Fruit fly (Drosophila melanogaster) whole organism, embryonic: ENCODE results near the gene Sodh2.

ENCODE experiments used
- Asciz ChIP-seq: fragments of 200-800 bp; sonication (Bioruptor generic); optimal IDR thresholded peaks from 2 replicates; lab custom pipeline; 2017; ENCODE audit warnings: missing biosample characterization, mild to moderate bottlenecking, missing genetic modification characterization, missing genetic modification reagents
- CG12769 ChIP-seq: fragments of 200-800 bp; sonication (Bioruptor generic); optimal IDR thresholded peaks from 2 replicates; lab custom pipeline; 2019; ENCODE audit warnings: missing biosample characterization, mild to moderate bottlenecking, missing genetic modification characterization, moderate library complexity
- CG13424 ChIP-seq: fragments of 200-800 bp; sonication (Bioruptor generic); optimal IDR thresholded peaks from 2 replicates; lab custom pipeline; 2019; ENCODE audit warnings: missing biosample characterization, mild to moderate bottlenecking, missing genetic modification characterization, moderate library complexity
- CG14965 ChIP-seq: fragments of 200-800 bp; sonication (Bioruptor generic); optimal IDR thresholded peaks from 2 replicates; lab custom pipeline; 2016; ENCODE audit warnings: missing biosample characterization, missing genetic modification characterization, borderline replicate concordance
- CG16815 ChIP-seq: fragments of 200-800 bp; sonication (Bioruptor generic); optimal IDR thresholded peaks from 3 replicates; lab custom pipeline; 2017; ENCODE audit warnings: missing biosample characterization, mild to moderate bottlenecking, missing genetic modification characterization
- CG18011 ChIP-seq: fragments of 200-800 bp; sonication (Bioruptor generic); optimal IDR thresholded peaks from 2 replicates; lab custom pipeline; 2017; ENCODE audit warnings: missing biosample characterization, missing genetic modification characterization, mild to moderate bottlenecking, moderate library complexity, missing genotype
- CG2199 ChIP-seq: fragments of 200-800 bp; sonication (Bioruptor generic); IDR thresholded peaks from 3 replicates; pipeline ENCODE4 v1.3.6; 2022; ENCODE audit warnings: missing biosample characterization, missing genetic modification characterization
- CG2712 ChIP-seq: fragments of 200-800 bp; optimal IDR thresholded peaks from 3 replicates; lab custom pipeline; 2019; ENCODE audit warnings: missing biosample characterization, mild to moderate bottlenecking, missing genetic modification characterization, moderate library complexity
- CG2875 ChIP-seq: fragments of 200-800 bp; sonication (Bioruptor generic); optimal IDR thresholded peaks from 2 replicates; lab custom pipeline; 2017; ENCODE audit warnings: missing biosample characterization, mild to moderate bottlenecking, missing genetic modification characterization, missing genetic modification reagents
- CG3065 ChIP-seq: fragments of 200-800 bp; sonication (Bioruptor generic); optimal IDR thresholded peaks from 2 replicates; lab custom pipeline; 2016; ENCODE audit warnings: missing biosample characterization, missing genetic modification characterization
- CG32772 ChIP-seq: fragments of 200-800 bp; sonication (Bioruptor generic); IDR thresholded peaks from 2 replicates; pipeline ENCODE4 v1.3.6; 2022; ENCODE audit warnings: missing biosample characterization, missing genetic modification characterization
- CG34224 ChIP-seq: fragments of 200-800 bp; sonication (Bioruptor generic); IDR thresholded peaks from 3 replicates; pipeline ENCODE4 v1.3.6; 2022; ENCODE audit warnings: missing biosample characterization, missing genetic modification characterization; ENCODE audit not compliant: partially characterized antibody
- CG6654 ChIP-seq: fragments of 200-800 bp; sonication (Bioruptor generic); optimal IDR thresholded peaks from 2 replicates; lab custom pipeline; 2017; ENCODE audit warnings: missing biosample characterization, mild to moderate bottlenecking, missing genetic modification characterization
- CG7745 ChIP-seq: fragments of 200-800 bp; sonication (Bioruptor generic); optimal IDR thresholded peaks from 2 replicates; lab custom pipeline; 2018; ENCODE audit warnings: missing biosample characterization, mild to moderate bottlenecking, missing genetic modification characterization, moderate library complexity
- CG8281 ChIP-seq: fragments of 200-800 bp; sonication (Bioruptor generic); optimal IDR thresholded peaks from 2 replicates; lab custom pipeline; 2018; ENCODE audit warnings: missing biosample characterization, mild to moderate bottlenecking, missing genetic modification characterization, moderate library complexity
- CHES-1-like ChIP-seq: fragments of 200-800 bp; sonication (Bioruptor generic); optimal IDR thresholded peaks from 2 replicates; lab custom pipeline; 2016; ENCODE audit warnings: missing biosample characterization, missing genetic modification characterization
- Eip74EF ChIP-seq, 2 experiments: fragments of 200-800 bp in 1 of 2; fragments of >200 bp in 1 of 2; sonication (Bioruptor generic) in 1 of 2; optimal IDR thresholded peaks; 2 replicates each; lab custom pipeline; 2017 to 2019; ENCODE audit warnings: missing biosample characterization in 2 of 2, missing genetic modification characterization in 2 of 2, mild to moderate bottlenecking in 1 of 2, moderate library complexity in 1 of 2
- Ets65A ChIP-seq: fragments of 200-800 bp; sonication (Bioruptor generic); peaks from one replicate; lab custom pipeline; 2016; ENCODE audit warnings: missing biosample characterization, missing genetic modification characterization
- Hr39 ChIP-seq: fragments of >200 bp; optimal IDR thresholded peaks from 2 replicates; lab custom pipeline; 2017
- Lpt ChIP-seq: fragments of >200 bp; optimal IDR thresholded peaks from 2 replicates; lab custom pipeline; 2018; ENCODE audit warnings: missing biosample characterization, missing genetic modification characterization
- Mes4 ChIP-seq: fragments of 200-800 bp; sonication (Bioruptor generic); optimal IDR thresholded peaks from 2 replicates; lab custom pipeline; 2016; ENCODE audit warnings: missing biosample characterization, missing genetic modification characterization
- Poxn ChIP-seq: fragments of 200-800 bp; sonication (Bioruptor generic); IDR thresholded peaks from 2 replicates; pipeline ENCODE4 v1.3.6; 2022; ENCODE audit warnings: missing biosample characterization, missing genetic modification characterization
- Sox102F ChIP-seq: fragments of 200-800 bp; sonication (Bioruptor generic); optimal IDR thresholded peaks from 2 replicates; lab custom pipeline; 2018; ENCODE audit warnings: missing biosample characterization, mild to moderate bottlenecking, missing genetic modification characterization, moderate library complexity
- Vsx1 ChIP-seq: fragments of 200-800 bp; sonication (Bioruptor generic); optimal IDR thresholded peaks from 2 replicates; lab custom pipeline; 2017; ENCODE audit warnings: missing biosample characterization, mild to moderate bottlenecking, missing genetic modification characterization, missing genetic modification reagents
- cg ChIP-seq: fragments of 200-800 bp; sonication (Bioruptor generic); optimal IDR thresholded peaks from 3 replicates; lab custom pipeline; 2019; ENCODE audit warnings: missing biosample characterization, mild to moderate bottlenecking, missing genetic modification characterization, moderate library complexity
- dan ChIP-seq: fragments of 200-800 bp; sonication (Bioruptor generic); IDR thresholded peaks from 2 replicates; pipeline ENCODE4 v1.3.6; 2022; ENCODE audit warnings: missing biosample characterization, missing genetic modification characterization
- exex ChIP-seq: fragments of 200-800 bp; sonication (Bioruptor generic); optimal IDR thresholded peaks from 4 replicates; lab custom pipeline; 2018; ENCODE audit warnings: missing biosample characterization, mild to moderate bottlenecking, missing genetic modification characterization, moderate library complexity
- hbn ChIP-seq: fragments of 200-800 bp; sonication (Bioruptor generic); IDR thresholded peaks from 2 replicates; pipeline ENCODE4 v1.3.6; 2022; ENCODE audit warnings: missing biosample characterization, missing genetic modification characterization; ENCODE audit not compliant: partially characterized antibody
- insv ChIP-seq, 2 experiments: fragments of 200-800 bp; sonication (Bioruptor generic); optimal IDR thresholded peaks; 3 replicates each; lab custom pipeline; 2016 to 2018; ENCODE audit warnings: missing biosample characterization in 2 of 2, missing genetic modification characterization in 2 of 2
- jigr1 ChIP-seq: fragments of 200-800 bp; sonication (Bioruptor generic); IDR thresholded peaks from 3 replicates; pipeline ENCODE4 v1.3.6; 2022; ENCODE audit warnings: missing biosample characterization, missing genetic modification characterization
- knrl ChIP-seq: fragments of 200-800 bp; sonication (Bioruptor generic); IDR thresholded peaks from 3 replicates; pipeline ENCODE4 v1.3.6; 2022; ENCODE audit warnings: missing biosample characterization, missing genetic modification characterization; ENCODE audit not compliant: partially characterized antibody
- lbe ChIP-seq: fragments of 200-800 bp; sonication (Bioruptor generic); optimal IDR thresholded peaks from 2 replicates; lab custom pipeline; 2016; ENCODE audit warnings: missing biosample characterization, mild to moderate bottlenecking, missing genetic modification characterization
- p53 ChIP-seq: fragments of 200-800 bp; sonication (Bioruptor generic); optimal IDR thresholded peaks from 2 replicates; lab custom pipeline; 2016; ENCODE audit warnings: missing biosample characterization, missing genetic modification characterization
- pb ChIP-seq: fragments of 200-800 bp; sonication (Bioruptor generic); optimal IDR thresholded peaks from 3 replicates; lab custom pipeline; 2016; ENCODE audit warnings: missing biosample characterization, missing genetic modification characterization
- pzg ChIP-seq: fragments of 200-800 bp; sonication (Bioruptor generic); optimal IDR thresholded peaks from 3 replicates; lab custom pipeline; 2018; ENCODE audit warnings: missing biosample characterization, mild to moderate bottlenecking, missing genetic modification characterization, moderate library complexity
- repo ChIP-seq: fragments of 200-800 bp; sonication (Bioruptor generic); optimal IDR thresholded peaks from 2 replicates; lab custom pipeline; 2016; ENCODE audit warnings: missing biosample characterization, missing genetic modification characterization
- slbo ChIP-seq: fragments of 200-800 bp; sonication (Bioruptor generic); IDR thresholded peaks from 2 replicates; pipeline ENCODE4 v1.3.6; 2022; ENCODE audit warnings: missing biosample characterization, missing genetic modification characterization
- sr ChIP-seq: fragments of 200-800 bp; sonication (Bioruptor generic); IDR thresholded peaks from 3 replicates; pipeline ENCODE4 v1.3.6; 2022; ENCODE audit warnings: missing biosample characterization, missing genetic modification characterization
- tin ChIP-seq: fragments of 200-800 bp; sonication (Bioruptor generic); optimal IDR thresholded peaks from 3 replicates; lab custom pipeline; 2016; ENCODE audit warnings: missing biosample characterization, missing genetic modification characterization
- tup ChIP-seq: fragments of 200-800 bp; sonication (Bioruptor generic); optimal IDR thresholded peaks from 2 replicates; lab custom pipeline; 2016; ENCODE audit warnings: missing biosample characterization, mild to moderate bottlenecking, missing genetic modification characterization, moderate library complexity
- twi ChIP-seq: fragments of 200-800 bp; optimal IDR thresholded peaks from 2 replicates; lab custom pipeline; 2019; ENCODE audit warnings: missing biosample characterization, mild to moderate bottlenecking, missing genetic modification characterization, moderate library complexity
- unc-4 ChIP-seq: fragments of 200-800 bp; sonication (Bioruptor generic); IDR thresholded peaks from 2 replicates; pipeline ENCODE4 v1.3.6; 2022; ENCODE audit warnings: missing biosample characterization, missing genetic modification characterization; ENCODE audit not compliant: partially characterized antibody
- z ChIP-seq: fragments of 200-800 bp; sonication (Bioruptor generic); IDR thresholded peaks from 3 replicates; pipeline ENCODE4 v1.3.6; 2022; ENCODE audit warnings: missing biosample characterization, missing genetic modification characterization

Sodh2 gene

DNA sequence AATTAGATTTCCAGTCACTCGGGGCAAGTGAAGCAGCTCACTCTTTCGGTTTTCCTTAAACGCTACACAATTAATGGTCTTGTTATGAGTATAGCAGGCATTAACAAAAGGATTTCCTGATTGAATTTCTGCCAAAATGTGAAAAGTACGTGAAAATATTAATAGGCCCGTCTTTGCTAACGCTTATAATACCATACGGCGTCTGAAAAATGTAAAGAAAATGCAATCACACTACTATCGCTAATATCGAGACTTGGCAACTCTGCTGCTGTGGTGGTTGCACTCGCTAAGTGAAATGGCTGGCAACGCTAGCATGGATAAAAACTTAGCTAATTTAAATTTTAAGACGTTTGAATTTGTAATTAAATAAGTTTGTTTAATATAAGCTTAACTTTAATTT lies 17.1 kb downstream of the Sodh2 start, which contains the start of gene CG6621 (continued):
- no peak for TF ChIP-seq slbo (GFP tag; lab: Robert Waterston, UW)
- TF ChIP-seq CG18011: no peak
- no peak for TF ChIP-seq Poxn (GFP tag; lab: Robert Waterston, UW)
- no peak for TF ChIP-seq cg (GFP tag; lab: Kevin White, UChicago)
- no peak for TF ChIP-seq CG32772 (GFP tag; lab: Robert Waterston, UW)
- peak; percentile 16 for TF ChIP-seq CG13424 (tag; lab: Kevin White, UChicago)
- no peak for TF ChIP-seq CG2199 (GFP tag; lab: Robert Waterston, UW)
- TF ChIP-seq insv (GFP tag; optimal IDR thresholded peaks at IDR 0.05; lab: Kevin White, UChicago): no peak
- TF ChIP-seq Lpt (GFP tag; lab: Kevin White, UChicago): no peak
- no peak for TF ChIP-seq CG12769 (tag; lab: Kevin White, UChicago)
- no peak; the same call in 2 of the 3 replicates for TF ChIP-seq jigr1 (GFP tag; lab: Robert Waterston, UW)
- TF ChIP-seq exex (tag; lab: Kevin White, UChicago): no peak
- no peak for TF ChIP-seq Mes4
- TF ChIP-seq tup (GFP tag; lab: Kevin White, UChicago): no peak
- peak; percentile 84 for TF ChIP-seq Ets65A (GFP tag; lab: Kevin White, UChicago)
- TF ChIP-seq CG14965 (GFP tag; lab: Kevin White, UChicago): no peak
- peak; percentile 49 for TF ChIP-seq CG2712 (tag; lab: Kevin White, UChicago)
- peak; percentile 51 for TF ChIP-seq CHES-1-like (GFP tag; lab: Kevin White, UChicago)
- peak; percentile 27 for TF ChIP-seq p53 (GFP tag; lab: Kevin White, UChicago)
- TF ChIP-seq hbn (GFP tag; lab: Robert Waterston, UW): 0 out of 2 replicates have a peak, but pooled peaks have one; percentile 33
- TF ChIP-seq sr (GFP tag; lab: Robert Waterston, UW): no peak
- TF ChIP-seq z (GFP tag; lab: Robert Waterston, UW): no peak
- TF ChIP-seq dan (GFP tag; lab: Robert Waterston, UW): no peak
- TF ChIP-seq CG6654: no peak
- TF ChIP-seq pb (GFP tag; lab: Kevin White, UChicago): no peak
- no peak for TF ChIP-seq tin (GFP tag; lab: Kevin White, UChicago)
- TF ChIP-seq Hr39 (lab: Kevin White, UChicago): no peak
- peak; percentile 98 for TF ChIP-seq pzg (GFP tag; lab: Kevin White, UChicago)
- TF ChIP-seq Eip74EF (GFP tag; optimal IDR thresholded peaks at IDR 0.05; lab: Kevin White, UChicago): no peak
- TF ChIP-seq CG34224 (GFP tag; lab: Robert Waterston, UW): peak; percentile 52; the same call in 1 of the 3 replicates
- TF ChIP-seq Sox102F (GFP tag; lab: Kevin White, UChicago): no peak
- no peak for TF ChIP-seq CG7745 (tag; lab: Kevin White, UChicago)
- no peak for TF ChIP-seq repo (GFP tag; lab: Kevin White, UChicago)
- TF ChIP-seq CG8281: no peak
- no peak for TF ChIP-seq Asciz (GFP tag; lab: Kevin White, UChicago)
- TF ChIP-seq unc-4 (GFP tag; lab: Robert Waterston, UW): peak; percentile 54
- TF ChIP-seq CG16815 (GFP tag; lab: Kevin White, UChicago): no peak
- TF ChIP-seq CG3065 (GFP tag; lab: Kevin White, UChicago): no peak
- no peak for TF ChIP-seq twi (tag; lab: Kevin White, UChicago)
- no peak for TF ChIP-seq lbe (GFP tag; lab: Kevin White, UChicago)
- TF ChIP-seq Vsx1 (GFP tag; lab: Kevin White, UChicago): no peak
- TF ChIP-seq knrl (GFP tag; lab: Robert Waterston, UW): peak; percentile 69
- no peak for TF ChIP-seq CG2875 (GFP tag; lab: Kevin White, UChicago)
- TF ChIP-seq, all 482 proteins: peak for 107
